Worm (Caenorhabditis elegans) whole organism, young adult: ENCODE measurements around the gene srw-77.

Experiments
- B0035.1 ChIP-seq: sonication (generic microtip); optimal IDR thresholded peaks from 2 replicates; lab custom pipeline; 2016; ENCODE audit warnings: missing genetic modification characterization, mild to moderate bottlenecking, missing compliant biosample characterization, missing genotype, missing genetic modification reagents
- C17E4.6 ChIP-seq: fragments of 200-800 bp; sonication (Bioruptor generic); IDR thresholded peaks from 2 replicates; pipeline ENCODE4 v1.3.6; 2022; ENCODE audit warnings: missing genetic modification reagents, missing genetic modification characterization, missing compliant biosample characterization
- D2030.7 ChIP-seq: fragments of 200-800 bp; sonication (Bioruptor generic); IDR thresholded peaks from 2 replicates; pipeline ENCODE4 v1.3.6; 2022; ENCODE audit warnings: missing genetic modification reagents, missing genetic modification characterization, missing compliant biosample characterization
- F10E7.11 ChIP-seq: sonication (generic microtip); optimal IDR thresholded peaks from 2 replicates; lab custom pipeline; 2017; ENCODE audit warnings: mild to moderate bottlenecking, missing genetic modification characterization, moderate library complexity, missing compliant biosample characterization
- F37B4.10 ChIP-seq: fragments of 200-800 bp; sonication (Bioruptor generic); IDR thresholded peaks from 2 replicates; pipeline ENCODE4 v1.3.6; 2022; ENCODE audit warnings: missing genetic modification characterization, missing compliant biosample characterization
- F49E8.2 ChIP-seq: sonication (generic microtip); optimal IDR thresholded peaks from 3 replicates; lab custom pipeline; 2017; ENCODE audit warnings: missing genetic modification characterization, mild to moderate bottlenecking, missing compliant biosample characterization, antibody characterized with exemption, moderate library complexity; ENCODE audit not compliant: insufficient read depth
- F52B5.7 ChIP-seq: sonication (generic microtip); optimal IDR thresholded peaks from 2 replicates; lab custom pipeline; 2016; ENCODE audit warnings: mild to moderate bottlenecking, missing genetic modification characterization, missing compliant biosample characterization
- F55B11.4 ChIP-seq: sonication (generic microtip); optimal IDR thresholded peaks from 2 replicates; lab custom pipeline; 2016; ENCODE audit warnings: missing compliant biosample characterization, missing genetic modification characterization, borderline replicate concordance; ENCODE audit not compliant: insufficient read depth
- T07F8.4 ChIP-seq: sonication (generic microtip); optimal IDR thresholded peaks from 2 replicates; lab custom pipeline; 2016; ENCODE audit warnings: mild to moderate bottlenecking, missing genetic modification characterization, moderate library complexity, missing compliant biosample characterization
- Y53F4B.3 ChIP-seq: fragments of 200-800 bp; sonication (Bioruptor generic); IDR thresholded peaks from 2 replicates; pipeline ENCODE4 v1.3.6; 2022; ENCODE audit warnings: missing genetic modification reagents, missing genetic modification characterization, missing compliant biosample characterization
- Y79H2A.3 ChIP-seq: fragments of 200-800 bp; sonication (Bioruptor generic); conservative IDR thresholded peaks from 2 replicates; pipeline ENCODE4 v1.3.6; 2022; ENCODE audit warnings: missing genetic modification reagents, missing genetic modification characterization, missing compliant biosample characterization
- ZK185.1 ChIP-seq: sonication (generic microtip); optimal IDR thresholded peaks from 2 replicates; lab custom pipeline; 2016; ENCODE audit warnings: mild to moderate bottlenecking, missing genetic modification characterization, missing compliant biosample characterization; ENCODE audit not compliant: poor library complexity, severe bottlenecking
- athp-1 ChIP-seq: sonication (generic microtip); optimal IDR thresholded peaks from 2 replicates; lab custom pipeline; 2017; ENCODE audit warnings: mild to moderate bottlenecking, missing genetic modification characterization, missing compliant biosample characterization
- cebp-2 ChIP-seq: fragments of 200-800 bp; sonication (Bioruptor generic); IDR thresholded peaks from 2 replicates; pipeline ENCODE4 v1.3.6; 2022; ENCODE audit warnings: missing genetic modification characterization, missing compliant biosample characterization
- ceh-79 ChIP-seq: sonication (generic microtip); optimal IDR thresholded peaks from 2 replicates; lab custom pipeline; 2017; ENCODE audit warnings: mild to moderate bottlenecking, missing genetic modification characterization, missing compliant biosample characterization
- ceh-91 ChIP-seq: fragments of 200-800 bp; sonication (Bioruptor generic); IDR thresholded peaks from 2 replicates; pipeline ENCODE4 v1.3.6; 2022; ENCODE audit warnings: missing genetic modification reagents, missing genetic modification characterization, missing compliant biosample characterization
- dpff-1 ChIP-seq: sonication (generic microtip); optimal IDR thresholded peaks from 2 replicates; lab custom pipeline; 2017; ENCODE audit warnings: mild to moderate bottlenecking, missing genetic modification characterization, missing compliant biosample characterization
- egl-44 ChIP-seq: fragments of 200-800 bp; sonication (Bioruptor generic); IDR thresholded peaks from 2 replicates; pipeline ENCODE4 v1.3.6; 2022; ENCODE audit warnings: missing genetic modification reagents, missing genetic modification characterization, missing compliant biosample characterization
- ekl-4 ChIP-seq: fragments of 200-800 bp; sonication (Bioruptor generic); IDR thresholded peaks from 2 replicates; pipeline ENCODE4 v1.3.6; 2022; ENCODE audit warnings: missing genetic modification reagents, missing genetic modification characterization, missing compliant biosample characterization
- him-1 ChIP-seq: sonication (generic microtip); optimal IDR thresholded peaks from 2 replicates; lab custom pipeline; 2016; ENCODE audit warnings: missing genotype, missing genetic modification reagents, missing genetic modification characterization, missing compliant biosample characterization
- hmg-1.2 ChIP-seq: fragments of 200-800 bp; sonication (Bioruptor generic); IDR thresholded peaks from 2 replicates; pipeline ENCODE4 v1.3.6; 2022; ENCODE audit warnings: missing genetic modification reagents, missing genetic modification characterization, missing compliant biosample characterization
- hrde-1 ChIP-seq: sonication (generic microtip); optimal IDR thresholded peaks from 2 replicates; lab custom pipeline; 2016; ENCODE audit warnings: missing genetic modification characterization, mild to moderate bottlenecking, missing compliant biosample characterization, moderate library complexity, missing genotype, missing genetic modification reagents, borderline replicate concordance
- lin-26 ChIP-seq: fragments of 200-800 bp; sonication (Bioruptor generic); IDR thresholded peaks from 2 replicates; pipeline ENCODE4 v1.3.6; 2022; ENCODE audit warnings: missing genetic modification reagents, missing genetic modification characterization, missing compliant biosample characterization
- lin-40 ChIP-seq: sonication (generic microtip); optimal IDR thresholded peaks from 2 replicates; lab custom pipeline; 2016; ENCODE audit warnings: missing genetic modification characterization, mild to moderate bottlenecking, missing compliant biosample characterization, missing genotype, missing genetic modification reagents
- madf-10 ChIP-seq: sonication (generic microtip); optimal IDR thresholded peaks from 2 replicates; lab custom pipeline; 2016; ENCODE audit warnings: mild to moderate bottlenecking, missing genetic modification characterization, missing compliant biosample characterization
- madf-3 ChIP-seq: fragments of 200-800 bp; sonication (Bioruptor generic); IDR thresholded peaks from 2 replicates; pipeline ENCODE4 v1.3.6; 2022; ENCODE audit warnings: missing genetic modification reagents, missing genetic modification characterization, missing compliant biosample characterization
- madf-6 ChIP-seq: fragments of 200-800 bp; sonication (Bioruptor generic); IDR thresholded peaks from 2 replicates; pipeline ENCODE4 v1.3.6; 2022; ENCODE audit warnings: missing genetic modification reagents, missing genetic modification characterization, missing compliant biosample characterization
- madf-8 ChIP-seq: fragments of 200-800 bp; sonication (Bioruptor generic); conservative IDR thresholded peaks from 2 replicates; pipeline ENCODE4 v1.3.6; 2022; ENCODE audit warnings: missing genetic modification reagents, missing genetic modification characterization, missing compliant biosample characterization
- mes-4 ChIP-seq: sonication (generic microtip); optimal IDR thresholded peaks from 2 replicates; lab custom pipeline; 2016; ENCODE audit warnings: missing genotype, missing genetic modification characterization, missing compliant biosample characterization
- nfya-1 ChIP-seq: sonication (generic microtip); optimal IDR thresholded peaks from 2 replicates; lab custom pipeline; 2017; ENCODE audit warnings: antibody characterized with exemption, missing compliant biosample characterization, missing genetic modification characterization, borderline replicate concordance; ENCODE audit not compliant: insufficient read depth
- nhr-90 ChIP-seq: sonication (generic microtip); optimal IDR thresholded peaks from 2 replicates; lab custom pipeline; 2016; ENCODE audit warnings: missing genotype, mild to moderate bottlenecking, missing genetic modification characterization, missing compliant biosample characterization
- pbrm-1 ChIP-seq: fragments of 200-800 bp; sonication (Bioruptor generic); IDR thresholded peaks from 2 replicates; pipeline ENCODE4 v1.3.6; 2022; ENCODE audit warnings: missing genetic modification reagents, missing genetic modification characterization, missing compliant biosample characterization
- pha-4 ChIP-seq: fragments of 150-350 bp; sonication (generic microtip); optimal IDR thresholded peaks from 2 replicates; lab custom pipeline; 2014; ENCODE audit warnings: missing biosample characterization, missing genetic modification reagents, missing genetic modification characterization
- rpc-1 ChIP-seq, 2 experiments: fragments of 150-350 bp in 1 of 2; sonication (generic microtip) in 1 of 2; optimal IDR thresholded peaks; 2 replicates each; lab custom pipeline; 2014 to 2018; ENCODE audit warnings: missing biosample characterization in 1 of 2, missing genetic modification characterization in 1 of 2, missing genetic modification reagents in 1 of 2, missing genotype in 1 of 2
- sdz-38 ChIP-seq: sonication (generic microtip); optimal IDR thresholded peaks from 2 replicates; lab custom pipeline; 2016; ENCODE audit warnings: missing genotype, missing genetic modification characterization, missing compliant biosample characterization
- snpc-1.3 ChIP-seq: sonication (generic microtip); optimal IDR thresholded peaks from 2 replicates; lab custom pipeline; 2017; ENCODE audit warnings: missing genetic modification characterization, mild to moderate bottlenecking, missing compliant biosample characterization, antibody characterized with exemption, moderate library complexity, missing genotype, missing genetic modification reagents; ENCODE audit not compliant: insufficient read depth
- xnd-1 ChIP-seq: sonication (generic microtip); optimal IDR thresholded peaks from 2 replicates; lab custom pipeline; 2016; ENCODE audit warnings: missing genotype, missing genetic modification reagents, missing genetic modification characterization, missing compliant biosample characterization
- ztf-18 ChIP-seq: sonication (generic microtip); optimal IDR thresholded peaks from 2 replicates; lab custom pipeline; 2016; ENCODE audit warnings: missing genotype, mild to moderate bottlenecking, missing genetic modification characterization, missing compliant biosample characterization
- ztf-25 ChIP-seq: fragments of 200-800 bp; sonication (Bioruptor generic); IDR thresholded peaks from 2 replicates; pipeline ENCODE4 v1.3.6; 2022; ENCODE audit warnings: missing genetic modification reagents, missing genetic modification characterization, missing compliant biosample characterization

Gene srw-77

DNA sequence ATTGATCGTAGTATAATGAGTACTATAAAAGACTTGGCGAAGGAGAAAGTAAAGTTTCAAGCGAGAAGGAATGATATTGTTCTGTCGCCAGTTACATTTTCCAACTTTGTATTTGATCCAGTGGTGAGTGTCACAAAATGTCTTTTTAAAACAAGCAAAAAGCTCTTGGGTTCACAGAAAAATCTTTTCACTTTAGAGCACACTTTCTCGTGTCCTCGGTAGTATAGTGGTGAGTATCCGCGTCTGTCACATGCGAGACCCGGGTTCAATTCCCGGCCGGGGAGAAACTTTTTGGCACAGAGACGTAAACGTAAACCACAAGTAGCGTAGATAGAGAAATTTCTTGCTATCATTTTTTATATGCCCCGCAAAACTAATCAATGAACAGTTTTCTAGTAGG is 3.1 kb downstream of the srw-77 start (continued):
- peak; percentile 59 for TF ChIP-seq hmg-1.2 (GFP tag; lab: Robert Waterston, UW)
- TF ChIP-seq hrde-1 (tag; lab: Kevin White, UChicago), result peak; percentile 22
- TF ChIP-seq pbrm-1 (GFP tag; lab: Robert Waterston, UW), result 0 out of 2 replicates have a peak, but pooled peaks have one; percentile 53
- peak; percentile 71 for TF ChIP-seq him-1 (tag; lab: Kevin White, UChicago)
- TF ChIP-seq sdz-38 (tag; lab: Kevin White, UChicago), result no peak
- 0 out of 2 replicates have a peak, but pooled peaks have one; percentile 77 for TF ChIP-seq cebp-2 (GFP tag; lab: Robert Waterston, UW)
- TF ChIP-seq athp-1 (tag; lab: Kevin White, UChicago), result peak; percentile 7
- peak; percentile 64 for TF ChIP-seq nhr-90 (tag; lab: Kevin White, UChicago)
- TF ChIP-seq ZK185.1 (tag; lab: Kevin White, UChicago), result peak; percentile 57

DNA sequence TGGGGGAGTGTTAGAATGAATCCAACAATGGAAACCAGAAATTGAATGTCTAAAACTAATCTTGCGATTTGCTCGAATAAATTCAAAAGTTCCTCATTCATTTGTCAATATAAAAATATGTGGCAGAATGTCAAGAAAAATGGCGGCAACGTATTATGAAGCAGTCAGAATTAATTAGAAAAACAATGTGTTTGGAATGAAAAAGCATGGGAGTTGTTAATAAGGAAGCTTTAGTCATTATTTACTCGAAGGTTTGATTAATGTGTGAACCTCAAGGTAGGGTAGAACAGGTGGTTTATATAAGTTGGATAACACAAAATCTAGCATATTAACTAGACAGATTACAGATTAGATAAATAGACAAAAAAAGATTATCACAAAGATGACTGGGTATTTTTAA is 5.3 kb downstream of the srw-77 start, which contains the start of gene srw-76:
srw-76 (minus strand) TSS at position 101 of the 400 bp plus-strand sequence.
- TF ChIP-seq F10E7.11 (tag; lab: Kevin White, UChicago) (no peak), ekl-4 (GFP tag; lab: Robert Waterston, UW) (no peak), madf-10 (no peak), lin-40 (tag; lab: Kevin White, UChicago) (no peak), rpc-1 (optimal IDR thresholded peaks at IDR 0.05; lab: Kevin White, UChicago) (no peak), rpc-1 (tag; optimal IDR thresholded peaks at IDR 0.05; lab: Kevin White, UChicago) (no peak), egl-44 (GFP tag; lab: Robert Waterston, UW) (no peak), D2030.7 (GFP tag; lab: Robert Waterston, UW) (no peak)

DNA sequence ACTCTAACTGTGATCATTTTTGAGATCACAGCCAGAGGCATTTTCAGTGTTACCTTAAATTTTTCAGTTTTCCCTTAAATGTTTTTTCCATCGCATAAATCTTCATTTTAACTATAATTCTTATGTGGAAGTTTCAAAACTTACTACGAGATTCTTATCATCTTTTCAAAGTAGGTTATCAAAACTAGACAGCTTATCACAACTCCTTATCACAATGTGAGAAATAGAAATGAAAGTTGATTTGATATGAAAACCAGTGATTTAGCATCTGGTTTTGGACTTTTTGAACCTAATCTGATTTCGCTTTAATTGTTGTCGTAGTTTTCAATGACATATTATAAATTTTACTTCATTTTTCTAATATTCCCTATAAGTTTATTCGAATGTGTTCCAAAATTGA is 7.5 kb downstream of the srw-77 start, which contains the start of gene mltn-11:
mltn-11 (plus strand) TSS at position 276 of the 400 bp plus-strand sequence.
- no peak for TF ChIP-seq pha-4 (tag; lab: Kevin White, UChicago)
- no peak for TF ChIP-seq snpc-1.3
- no peak for TF ChIP-seq lin-26 (GFP tag; lab: Robert Waterston, UW)
- no peak for TF ChIP-seq Y79H2A.3 (GFP tag; lab: Robert Waterston, UW)
- no peak for TF ChIP-seq F37B4.10 (GFP tag; lab: Robert Waterston, UW)
- no peak for TF ChIP-seq F55B11.4 (tag; lab: Kevin White, UChicago)
- TF ChIP-seq ceh-79 (tag; lab: Kevin White, UChicago), result no peak
- TF ChIP-seq dpff-1 (tag; lab: Kevin White, UChicago), result no peak
- no peak for TF ChIP-seq mes-4
- TF ChIP-seq ztf-25 (GFP tag; lab: Robert Waterston, UW), result no peak
- TF ChIP-seq ceh-91 (GFP tag; lab: Robert Waterston, UW), result no peak
- TF ChIP-seq F49E8.2, result no peak
- TF ChIP-seq F10E7.11 (tag; lab: Kevin White, UChicago), result no peak
- TF ChIP-seq B0035.1 (tag; lab: Kevin White, UChicago), result no peak
- no peak for TF ChIP-seq nfya-1
- no peak for TF ChIP-seq rpc-1 (optimal IDR thresholded peaks at IDR 0.05; lab: Kevin White, UChicago)
- TF ChIP-seq rpc-1 (tag; optimal IDR thresholded peaks at IDR 0.05; lab: Kevin White, UChicago), result no peak
- no peak for TF ChIP-seq him-1 (tag; lab: Kevin White, UChicago)
- TF ChIP-seq F52B5.7, result no peak
- no peak for TF ChIP-seq ztf-18 (tag; lab: Kevin White, UChicago)
- TF ChIP-seq T07F8.4 (tag; lab: Kevin White, UChicago), result no peak

DNA sequence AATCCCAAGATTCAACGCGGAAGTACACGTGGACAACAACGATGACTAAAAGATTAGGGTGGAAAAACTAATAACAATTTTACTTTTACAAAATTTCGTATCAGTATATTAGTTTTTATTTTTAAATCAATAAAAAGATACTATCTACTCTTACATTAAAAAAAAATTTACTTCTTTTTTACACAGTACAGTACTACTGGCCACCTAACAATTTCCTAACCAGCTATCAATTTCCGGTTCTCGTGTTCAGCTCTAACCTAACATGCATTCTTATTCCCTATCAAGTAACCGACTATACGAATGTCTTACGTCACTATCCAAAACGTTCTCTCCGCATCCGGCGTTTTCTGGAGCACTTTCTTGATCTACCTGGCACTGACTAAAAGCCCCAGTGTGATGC is 13.9 kb downstream of the srw-77 start, which contains the start of gene srd-21:
srd-21 (plus strand) TSS at position 301 of the 400 bp plus-strand sequence.
- TF ChIP-seq Y53F4B.3 (GFP tag; lab: Robert Waterston, UW), result no peak
- no peak for TF ChIP-seq madf-8 (GFP tag; lab: Robert Waterston, UW)
- no peak for TF ChIP-seq him-1 (tag; lab: Kevin White, UChicago)
- no peak for TF ChIP-seq C17E4.6 (GFP tag; lab: Robert Waterston, UW)
- no peak for TF ChIP-seq xnd-1
- TF ChIP-seq madf-6 (GFP tag; lab: Robert Waterston, UW), result no peak
- TF ChIP-seq madf-3 (GFP tag; lab: Robert Waterston, UW), result no peak
- no peak for TF ChIP-seq hrde-1 (tag; lab: Kevin White, UChicago)
- no peak for TF ChIP-seq ceh-79 (tag; lab: Kevin White, UChicago)
- no peak for TF ChIP-seq T07F8.4 (tag; lab: Kevin White, UChicago)
